Fruit fly (Drosophila melanogaster): ENCODE data around the gene CG6763.

Gene CG6763

dm6 chr3R:23297132-23297862 lies 13.5 kb downstream of the CG6763 start (continued):
- TF ChIP-seq CoRest (tag; optimal IDR thresholded peaks at IDR 0.05), result peak; percentile 31
- TF ChIP-seq seq (GFP tag; IDR thresholded peaks at IDR 0.05), result peak; percentile 44; the same call in 1 of the 2 replicates
- TF ChIP-seq chn (GFP tag; optimal IDR thresholded peaks at IDR 0.05), result no peak
- TF ChIP-seq Nf-YB (GFP tag; optimal IDR thresholded peaks at IDR 0.05), result peak; percentile 82
- TF ChIP-seq CG4707 (GFP tag; optimal IDR thresholded peaks at IDR 0.05), result no peak
- no peak for TF ChIP-seq fu2 (GFP tag; optimal IDR thresholded peaks at IDR 0.05)
- no peak for TF ChIP-seq CG11696 (GFP tag; IDR thresholded peaks at IDR 0.05)
- peak in 1 of 2 experiments; percentile 49 for TF ChIP-seq chif (GFP tag; optimal IDR thresholded peaks at IDR 0.05)
- no peak for TF ChIP-seq ab (GFP tag; optimal IDR thresholded peaks at IDR 0.05)
- no peak for TF ChIP-seq Scr (GFP tag; IDR thresholded peaks at IDR 0.05; ENCODE audit: partially characterized antibody)
- TF ChIP-seq danr (GFP tag; IDR thresholded peaks at IDR 0.05), result no peak
- no peak for TF ChIP-seq ranshi (GFP tag; IDR thresholded peaks at IDR 0.05)
- no peak for TF ChIP-seq emc (GFP tag; optimal IDR thresholded peaks at IDR 0.05)
- TF ChIP-seq Dfd (GFP tag; optimal IDR thresholded peaks at IDR 0.05), result no peak
- TF ChIP-seq CG6175 (GFP tag; IDR thresholded peaks at IDR 0.05), result no peak
- TF ChIP-seq CG11723 (GFP tag; optimal IDR thresholded peaks at IDR 0.05), result no peak
- TF ChIP-seq CG30020 (tag; optimal IDR thresholded peaks at IDR 0.05), result no peak
- TF ChIP-seq bsh (GFP tag; optimal IDR thresholded peaks at IDR 0.05), result peak in 1 of 2 experiments; percentile 66
- no peak for TF ChIP-seq CG2199 (GFP tag; IDR thresholded peaks at IDR 0.05)
- no peak for TF ChIP-seq gcm (GFP tag; optimal IDR thresholded peaks at IDR 0.05)
- TF ChIP-seq eve (GFP tag; optimal IDR thresholded peaks at IDR 0.05), result peak in 1 of 2 experiments; percentile 47
- TF ChIP-seq CG31441 (GFP tag; IDR thresholded peaks at IDR 0.05), result peak; percentile 38; the same call in 1 of the 2 replicates
- TF ChIP-seq Nf-YA (GFP tag; IDR thresholded peaks at IDR 0.05), result no peak
- peak; percentile 60 for TF ChIP-seq CG9727 (GFP tag; optimal IDR thresholded peaks at IDR 0.05)
- no peak for TF ChIP-seq CG3163 (GFP tag; optimal IDR thresholded peaks at IDR 0.05)
- TF ChIP-seq Bdp1 (GFP tag; optimal IDR thresholded peaks at IDR 0.05), result no peak
- no peak for TF ChIP-seq Hr39 (optimal IDR thresholded peaks at IDR 0.05)
- no peak for TF ChIP-seq CG3847 (GFP tag; IDR thresholded peaks at IDR 0.05)
- TF ChIP-seq CG10267 (tag; optimal IDR thresholded peaks at IDR 0.05), result peak; percentile 45
- no peak for TF ChIP-seq CG10366 (GFP tag; IDR thresholded peaks at IDR 0.05)
- no peak for TF ChIP-seq bbx (GFP tag; IDR thresholded peaks at IDR 0.05; ENCODE audit: partially characterized antibody)
- peak; percentile 0 for TF ChIP-seq Hmr (GFP tag; optimal IDR thresholded peaks at IDR 0.05)
- no peak for TF ChIP-seq CG7786 (GFP tag; optimal IDR thresholded peaks at IDR 0.05)
- TF ChIP-seq fru (optimal IDR thresholded peaks at IDR 0.05), result no peak
- no peak for TF ChIP-seq sens-2 (GFP tag; IDR thresholded peaks at IDR 0.05)
- TF ChIP-seq HLH54F (GFP tag; optimal IDR thresholded peaks at IDR 0.05), result no peak
- TF ChIP-seq unpg (GFP tag; optimal IDR thresholded peaks at IDR 0.05), result peak; percentile 43
- no peak for TF ChIP-seq CG13287 (GFP tag; IDR thresholded peaks at IDR 0.05; ENCODE audit: partially characterized antibody)
- TF ChIP-seq chinmo (GFP tag; IDR thresholded peaks at IDR 0.05; ENCODE audit: partially characterized antibody), result 0 out of 4 replicates have a peak, but pooled peaks have one; percentile 14
- TF ChIP-seq Gug (GFP tag; IDR thresholded peaks at IDR 0.05), result no peak
- TF ChIP-seq CG7271 (tag; optimal IDR thresholded peaks at IDR 0.05), result no peak
- TF ChIP-seq Poxn (GFP tag; IDR thresholded peaks at IDR 0.05), result no peak
- no peak for TF ChIP-seq CG6791 (GFP tag; IDR thresholded peaks at IDR 0.05; ENCODE audit: partially characterized antibody)
- TF ChIP-seq MTF-1 (GFP tag; optimal IDR thresholded peaks at IDR 0.05; ENCODE audit: borderline replicate concordance), result peak; percentile 21
- no peak for TF ChIP-seq klu (GFP tag; IDR thresholded peaks at IDR 0.05)
- TF ChIP-seq CG18476 (GFP tag; optimal IDR thresholded peaks at IDR 0.05), result peak; percentile 9
- peak; percentile 69 for TF ChIP-seq CG18262 (tag; optimal IDR thresholded peaks at IDR 0.05)
- no peak for TF ChIP-seq Dip3 (GFP tag; optimal IDR thresholded peaks at IDR 0.05)
- TF ChIP-seq nom (GFP tag; optimal IDR thresholded peaks at IDR 0.05), result no peak
- no peak for TF ChIP-seq pzg (GFP tag; optimal IDR thresholded peaks at IDR 0.05)

All from whole organism, embryonic.